Worm (Caenorhabditis elegans): Measurements from ENCODE around the gene lpr-7.
A peak's percentile ranks its signal among the peaks of the same experiment; 100 is the strongest.

Gene lpr-7

DNA sequence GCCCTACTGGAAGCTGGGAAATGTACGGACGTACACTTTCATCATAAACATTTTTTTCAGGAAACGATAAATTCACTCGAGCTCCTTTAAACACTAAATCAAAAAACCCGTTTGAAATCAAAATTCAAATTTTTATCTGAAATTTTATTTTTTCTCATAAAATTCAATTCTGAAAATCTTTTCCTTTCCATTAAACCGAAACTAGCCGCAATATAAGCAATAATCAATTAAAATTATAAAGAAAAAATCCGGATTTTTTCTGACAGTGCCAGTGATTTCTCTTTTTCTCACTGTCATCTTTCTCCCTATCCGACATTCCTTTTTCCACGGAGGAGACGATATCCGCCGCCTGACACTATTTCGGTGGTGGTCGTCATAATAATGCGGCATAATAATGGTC, at the start of gene lpr-7:
TSS of gene lpr-7 (plus strand) at position 301 of the 400 bp plus-strand sequence.
- no peak for TF ChIP-seq lsy-12 (tag; optimal IDR thresholded peaks at IDR 0.05)
- no peak for TF ChIP-seq nhr-76 (tag; optimal IDR thresholded peaks at IDR 0.05)
- TF ChIP-seq pha-4 (tag; optimal IDR thresholded peaks at IDR 0.05), result no peak
- no peak for TF ChIP-seq ztf-11 (tag; optimal IDR thresholded peaks at IDR 0.05)
- TF ChIP-seq nfya-1 (tag; optimal IDR thresholded peaks at IDR 0.05; ENCODE audit: insufficient read depth), result no peak
- no peak for TF ChIP-seq mml-1 (tag; optimal IDR thresholded peaks at IDR 0.05)
- TF ChIP-seq elt-3 (tag; optimal IDR thresholded peaks at IDR 0.05), result no peak
- TF ChIP-seq mdl-1 (tag; optimal IDR thresholded peaks at IDR 0.05), result no peak
- TF ChIP-seq unc-62 (GFP tag; optimal IDR thresholded peaks at IDR 0.05), result no peak
- TF ChIP-seq aly-2 (tag; optimal IDR thresholded peaks at IDR 0.05), result no peak
- no peak for TF ChIP-seq hmg-11 (tag; optimal IDR thresholded peaks at IDR 0.05)
- no peak for TF ChIP-seq skn-1 (tag; optimal IDR thresholded peaks at IDR 0.05)
- TF ChIP-seq zag-1 (tag; optimal IDR thresholded peaks at IDR 0.05), result no peak
- no peak for TF ChIP-seq ama-1 (optimal IDR thresholded peaks at IDR 0.05)
- no peak for TF ChIP-seq ceh-16 (tag; optimal IDR thresholded peaks at IDR 0.05)

DNA sequence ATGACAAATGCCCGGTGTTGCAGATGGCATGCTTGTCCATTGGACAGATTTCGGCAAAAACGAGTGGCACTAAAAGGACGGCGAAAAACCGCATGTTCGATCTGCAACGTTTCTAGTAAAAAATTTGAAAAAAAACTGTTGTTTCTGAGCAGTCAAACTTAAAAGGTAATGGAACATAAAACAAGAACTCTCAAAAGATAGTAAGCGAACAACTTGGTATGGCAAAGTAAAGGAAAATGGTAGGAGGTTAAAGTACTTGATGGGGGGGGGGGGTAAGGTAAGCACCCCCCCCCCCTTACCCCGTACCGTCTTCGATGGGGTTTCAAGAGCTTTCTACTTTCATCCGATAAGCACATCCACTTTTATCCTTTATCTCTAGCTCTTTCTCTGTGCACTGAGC, 47.6 kb upstream of the lpr-7 start, which contains the start of gene F13C5.5:
TSS of gene F13C5.5 (minus strand) at position 101 of the 400 bp plus-strand sequence.
- TF ChIP-seq ceh-9 (tag; optimal IDR thresholded peaks at IDR 0.05) (no peak), elt-2 (tag; optimal IDR thresholded peaks at IDR 0.05) (no peak), pha-4 (tag; optimal IDR thresholded peaks at IDR 0.05) (peak; percentile 24), jun-1 (tag; optimal IDR thresholded peaks at IDR 0.05) (no peak), pqm-1 (tag; optimal IDR thresholded peaks at IDR 0.05) (no peak)

DNA sequence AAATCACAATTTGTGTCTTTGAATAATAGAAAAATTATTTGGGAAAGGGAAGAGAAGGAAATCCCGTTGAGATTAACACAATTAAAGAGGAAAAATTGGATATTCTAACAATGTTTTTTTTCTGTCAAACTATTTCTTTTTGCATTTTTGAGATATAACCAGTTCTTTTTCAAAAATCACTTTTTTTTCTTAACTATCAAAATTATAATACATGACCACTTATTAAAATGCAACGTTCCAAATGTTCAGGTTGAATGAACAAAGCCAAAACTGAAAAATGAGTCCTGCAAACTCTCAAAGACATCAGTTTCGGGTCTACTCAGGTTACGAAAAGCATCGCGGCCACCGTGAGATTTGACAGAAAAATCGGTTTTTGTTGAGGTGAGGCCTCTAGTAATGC, 46.4 kb upstream of the lpr-7 start:
- TF ChIP-seq elt-1 (tag; optimal IDR thresholded peaks at IDR 0.05), result no peak
- no peak for TF ChIP-seq elt-2 (tag; optimal IDR thresholded peaks at IDR 0.05)
- no peak for TF ChIP-seq hmg-11 (tag; optimal IDR thresholded peaks at IDR 0.05)
- no peak for TF ChIP-seq nhr-28 (tag; optimal IDR thresholded peaks at IDR 0.05)
- no peak for TF ChIP-seq R02D3.7 (tag; optimal IDR thresholded peaks at IDR 0.05)
- TF ChIP-seq unc-62 (GFP tag; optimal IDR thresholded peaks at IDR 0.05), result no peak
- TF ChIP-seq nhr-25 (tag; optimal IDR thresholded peaks at IDR 0.05), result no peak
- TF ChIP-seq eor-1 (tag; optimal IDR thresholded peaks at IDR 0.05), result no peak
- TF ChIP-seq mdl-1 (tag; optimal IDR thresholded peaks at IDR 0.05), result no peak
- no peak for TF ChIP-seq zag-1 (tag; optimal IDR thresholded peaks at IDR 0.05)
- no peak for TF ChIP-seq ceh-82 (tag; optimal IDR thresholded peaks at IDR 0.05)
- TF ChIP-seq pqm-1 (tag; optimal IDR thresholded peaks at IDR 0.05), result no peak
- TF ChIP-seq nhr-12 (tag; optimal IDR thresholded peaks at IDR 0.05), result no peak
- TF ChIP-seq daf-12 (tag; optimal IDR thresholded peaks at IDR 0.05), result no peak
- no peak for TF ChIP-seq lin-39 (tag; optimal IDR thresholded peaks at IDR 0.05)
- TF ChIP-seq fkh-2 (tag; optimal IDR thresholded peaks at IDR 0.05), result no peak
- TF ChIP-seq snpc-4 (tag; optimal IDR thresholded peaks at IDR 0.05), result no peak
- TF ChIP-seq ceh-16 (tag; optimal IDR thresholded peaks at IDR 0.05), result no peak
- TF ChIP-seq lin-15B (tag; optimal IDR thresholded peaks at IDR 0.05), result no peak

DNA sequence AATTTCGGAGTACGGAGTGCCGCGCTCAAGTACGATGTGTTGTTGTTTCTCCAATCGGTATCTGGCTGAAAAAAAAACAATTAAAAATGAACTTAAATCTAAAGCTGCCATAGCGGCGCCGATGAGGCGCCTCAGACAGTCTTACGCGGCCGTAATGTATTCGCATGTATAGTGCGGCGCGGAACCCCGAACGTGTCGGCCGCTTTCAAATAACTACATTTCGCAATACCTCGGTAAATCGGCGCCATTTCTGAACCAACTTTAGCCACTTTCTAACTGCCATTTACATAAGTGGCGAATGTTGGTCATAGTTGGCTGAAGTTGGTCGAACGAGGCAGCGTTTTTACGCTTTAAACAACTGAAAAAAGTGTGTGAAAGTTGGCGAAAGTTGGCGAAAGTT, 43.2 kb upstream of the lpr-7 start:
- TF ChIP-seq fos-1 (tag; optimal IDR thresholded peaks at IDR 0.05) (no peak), skn-1 (tag; optimal IDR thresholded peaks at IDR 0.05) (no peak)

- no peak for TF ChIP-seq elt-1 (tag; optimal IDR thresholded peaks at IDR 0.05)
- TF ChIP-seq pha-4 (tag; optimal IDR thresholded peaks at IDR 0.05), result peak; percentile 69
These were observed 38.3 kb upstream of the lpr-7 start for ce11 chrX:617730-618129.

DNA sequence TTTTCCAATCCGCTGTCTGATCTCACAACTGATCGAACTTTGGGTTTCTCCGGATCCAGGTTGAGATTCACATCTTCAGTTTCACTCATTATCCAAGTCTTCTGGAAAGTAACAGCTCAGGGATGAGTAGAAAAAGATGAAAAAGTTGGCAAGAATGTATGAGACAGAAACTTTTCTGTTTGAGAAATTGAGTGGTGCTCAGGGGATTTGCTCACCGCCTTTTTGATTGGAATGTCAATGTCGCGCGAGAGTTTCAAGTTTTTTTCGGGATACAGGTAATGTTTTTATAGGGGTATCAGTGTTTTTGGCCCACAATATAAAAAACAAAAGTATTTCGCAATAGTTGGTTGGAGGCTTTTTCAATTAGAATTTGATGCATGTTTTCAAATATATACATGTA, 34.8 kb upstream of the lpr-7 start, which contains the start of gene unc-96:
TSS of gene unc-96 (minus strand) at position 101 of the 400 bp plus-strand sequence.
- TF ChIP-seq ztf-11 (tag; optimal IDR thresholded peaks at IDR 0.05), result no peak
- no peak for TF ChIP-seq mml-1 (tag; optimal IDR thresholded peaks at IDR 0.05)
- no peak for TF ChIP-seq daf-12 (tag; optimal IDR thresholded peaks at IDR 0.05)
- TF ChIP-seq ceh-9 (tag; optimal IDR thresholded peaks at IDR 0.05), result no peak
- TF ChIP-seq nhr-43 (tag; optimal IDR thresholded peaks at IDR 0.05; ENCODE audit: poor library complexity, severe bottlenecking), result no peak
